Worm (Caenorhabditis elegans) whole organism, midembryonic: ENCODE data around the gene Y39G8B.7.

ENCODE experiments used
- T22C8.4 ChIP-seq: fragments of 200-800 bp; sonication (Bioruptor generic); IDR thresholded peaks from 2 replicates; pipeline ENCODE4 v1.3.6; 2022; ENCODE audit warnings: missing genetic modification characterization, missing compliant biosample characterization
- cog-1 ChIP-seq: sonication (generic microtip); optimal IDR thresholded peaks from 2 replicates; lab custom pipeline; 2016; ENCODE audit warnings: missing genetic modification characterization, missing compliant biosample characterization
- flt-1 ChIP-seq: fragments of 200-800 bp; sonication (Bioruptor generic); IDR thresholded peaks from 2 replicates; pipeline ENCODE4 v1.3.6; 2022; ENCODE audit warnings: missing genetic modification characterization, missing compliant biosample characterization
- klf-2 ChIP-seq: fragments of 200-800 bp; sonication (Bioruptor generic); conservative IDR thresholded peaks from 2 replicates; pipeline ENCODE4 v1.3.6; 2022; ENCODE audit warnings: missing genetic modification reagents, missing genetic modification characterization, missing compliant biosample characterization
- med-1 ChIP-seq: sonication (generic microtip); optimal IDR thresholded peaks from 2 replicates; lab custom pipeline; 2017; ENCODE audit warnings: missing genetic modification characterization, mild to moderate bottlenecking, missing compliant biosample characterization, antibody characterized with exemption, missing genetic modification reagents; ENCODE audit not compliant: insufficient read depth
- ref-1 ChIP-seq: fragments of 200-800 bp; sonication (Bioruptor generic); conservative IDR thresholded peaks from 2 replicates; pipeline ENCODE4 v1.3.6; 2022; ENCODE audit warnings: missing genetic modification reagents, missing genetic modification characterization, missing compliant biosample characterization
- tab-1 ChIP-seq: fragments of 200-800 bp; sonication (Bioruptor generic); IDR thresholded peaks from 2 replicates; pipeline ENCODE4 v1.3.6; 2022; ENCODE audit warnings: missing genetic modification characterization, missing compliant biosample characterization
- ztf-23 ChIP-seq: fragments of 200-800 bp; sonication (Bioruptor generic); IDR thresholded peaks from 2 replicates; pipeline ENCODE4 v1.3.6; 2022; ENCODE audit warnings: missing genetic modification reagents, missing genetic modification characterization, missing compliant biosample characterization
- ztf-29 ChIP-seq: fragments of 200-800 bp; sonication (Bioruptor generic); IDR thresholded peaks from 2 replicates; pipeline ENCODE4 v1.3.6; 2022; ENCODE audit warnings: missing genetic modification reagents, missing genetic modification characterization, missing compliant biosample characterization

Y39G8B.7 gene

ce11 chrII:13994934-13995333 lies at the start of gene Y39G8B.7:
Gene Y39G8B.7 (minus strand): TSS chrII:13995034.
- no peak for TF ChIP-seq med-1 (GFP tag; lab: Kevin White, UChicago)
- no peak for TF ChIP-seq T22C8.4 (GFP tag; lab: Robert Waterston, UW)
- TF ChIP-seq flt-1 (GFP tag; lab: Robert Waterston, UW), result no peak
- no peak for TF ChIP-seq tab-1 (GFP tag; lab: Robert Waterston, UW)
- TF ChIP-seq ref-1 (GFP tag; lab: Robert Waterston, UW), result no peak
- no peak for TF ChIP-seq klf-2 (GFP tag; lab: Robert Waterston, UW)
- TF ChIP-seq cog-1 (tag; lab: Kevin White, UChicago), result no peak
- TF ChIP-seq ztf-23 (GFP tag; lab: Robert Waterston, UW), result no peak
- no peak for TF ChIP-seq ztf-29 (GFP tag; lab: Robert Waterston, UW)

ce11 chrII:14044199-14044598 lies 49.4 kb upstream of the Y39G8B.7 start:
- TF ChIP-seq T22C8.4 (GFP tag; lab: Robert Waterston, UW) (no peak), med-1 (GFP tag; lab: Kevin White, UChicago) (no peak), cog-1 (tag; lab: Kevin White, UChicago) (no peak), flt-1 (GFP tag; lab: Robert Waterston, UW) (0 out of 2 replicates have a peak, but pooled peaks have one; percentile 17)

DNA sequence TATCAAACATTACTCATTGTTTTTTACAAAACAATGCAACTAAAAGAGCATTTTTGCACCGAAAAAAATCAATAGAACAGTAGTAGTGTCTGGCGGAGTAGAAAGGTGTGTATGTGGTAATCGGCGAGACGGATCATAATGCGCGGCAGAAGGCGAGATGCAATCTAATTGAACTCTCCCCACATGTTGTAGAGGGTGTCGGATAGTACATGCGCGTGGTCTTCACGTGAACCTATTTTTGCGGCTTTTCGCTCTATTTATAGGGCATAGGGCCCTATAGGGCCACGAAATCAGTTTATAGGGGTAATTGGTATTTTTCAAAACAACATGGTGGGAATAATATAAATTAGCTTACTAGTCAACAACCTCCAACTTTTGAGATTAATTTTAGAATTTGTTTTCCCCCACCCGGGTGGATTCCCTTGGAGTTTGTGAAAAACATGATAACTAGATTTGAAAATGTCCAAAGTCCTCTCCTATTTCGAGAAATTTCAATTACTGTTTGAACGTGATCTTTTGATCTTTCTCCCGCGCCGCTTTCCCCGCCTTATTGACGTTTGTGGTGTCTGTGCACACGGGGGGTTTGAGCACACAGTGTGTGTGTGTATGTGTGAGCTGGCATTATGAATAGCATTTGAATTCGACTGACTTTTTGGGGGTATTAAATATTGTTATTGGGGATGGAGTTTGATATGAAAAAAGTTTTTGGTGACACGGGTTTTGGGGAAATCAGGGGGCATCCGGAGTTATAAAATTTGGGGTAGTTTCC lies 48.2 kb upstream of the Y39G8B.7 start:
- TF ChIP-seq T22C8.4 (GFP tag; lab: Robert Waterston, UW) (no peak), ztf-29 (GFP tag; lab: Robert Waterston, UW) (no peak), tab-1 (GFP tag; lab: Robert Waterston, UW) (0 out of 2 replicates have a peak, but pooled peaks have one; percentile 38), med-1 (GFP tag; lab: Kevin White, UChicago) (no peak), ztf-23 (GFP tag; lab: Robert Waterston, UW) (no peak)

- TF ChIP-seq klf-2 (GFP tag; lab: Robert Waterston, UW) (no peak), ztf-23 (GFP tag; lab: Robert Waterston, UW) (no peak), ref-1 (GFP tag; lab: Robert Waterston, UW) (no peak), flt-1 (GFP tag; lab: Robert Waterston, UW) (no peak), T22C8.4 (GFP tag; lab: Robert Waterston, UW) (no peak), tab-1 (GFP tag; lab: Robert Waterston, UW) (no peak)
These were observed 45.5 kb upstream of the Y39G8B.7 start for ce11 chrII:14040204-14040842.

- TF ChIP-seq ztf-23 (GFP tag; lab: Robert Waterston, UW) (no peak), ref-1 (GFP tag; lab: Robert Waterston, UW) (no peak), flt-1 (GFP tag; lab: Robert Waterston, UW) (no peak), med-1 (GFP tag; lab: Kevin White, UChicago) (no peak), cog-1 (tag; lab: Kevin White, UChicago) (no peak), T22C8.4 (GFP tag; lab: Robert Waterston, UW) (no peak), ztf-29 (GFP tag; lab: Robert Waterston, UW) (no peak), klf-2 (GFP tag; lab: Robert Waterston, UW) (no peak), tab-1 (GFP tag; lab: Robert Waterston, UW) (no peak)
These were observed 45.0 kb upstream of the Y39G8B.7 start for ce11 chrII:14039811-14040203.

- TF ChIP-seq med-1 (GFP tag; lab: Kevin White, UChicago) (no peak), flt-1 (GFP tag; lab: Robert Waterston, UW) (0 out of 2 replicates have a peak, but pooled peaks have one; percentile 48), ref-1 (GFP tag; lab: Robert Waterston, UW) (no peak), tab-1 (GFP tag; lab: Robert Waterston, UW) (no peak), T22C8.4 (GFP tag; lab: Robert Waterston, UW) (no peak), ztf-23 (GFP tag; lab: Robert Waterston, UW) (no peak), ztf-29 (GFP tag; lab: Robert Waterston, UW) (no peak), klf-2 (GFP tag; lab: Robert Waterston, UW) (no peak)
These were observed 43.5 kb upstream of the Y39G8B.7 start for ce11 chrII:14038331-14038730.

- TF ChIP-seq klf-2 (GFP tag; lab: Robert Waterston, UW) (no peak), ztf-23 (GFP tag; lab: Robert Waterston, UW) (no peak), tab-1 (GFP tag; lab: Robert Waterston, UW) (no peak), med-1 (GFP tag; lab: Kevin White, UChicago) (no peak), T22C8.4 (GFP tag; lab: Robert Waterston, UW) (no peak), ref-1 (GFP tag; lab: Robert Waterston, UW) (no peak), ztf-29 (GFP tag; lab: Robert Waterston, UW) (no peak), flt-1 (GFP tag; lab: Robert Waterston, UW) (no peak), cog-1 (tag; lab: Kevin White, UChicago) (no peak)
These were observed 42.9 kb upstream of the Y39G8B.7 start for ce11 chrII:14037484-14038303.

- TF ChIP-seq T22C8.4 (GFP tag; lab: Robert Waterston, UW) (no peak), tab-1 (GFP tag; lab: Robert Waterston, UW) (no peak), ref-1 (GFP tag; lab: Robert Waterston, UW) (no peak), ztf-29 (GFP tag; lab: Robert Waterston, UW) (peak; percentile 68; the same call in 1 of the 2 replicates), cog-1 (tag; lab: Kevin White, UChicago) (no peak), flt-1 (GFP tag; lab: Robert Waterston, UW) (no peak)
These were observed 42.1 kb upstream of the Y39G8B.7 start for ce11 chrII:14036724-14037483.
